Worm (Caenorhabditis elegans) whole organism, L4 larva: ENCODE results near the gene nrfl-1.
A peak's percentile ranks its signal among the peaks of the same experiment; 100 is the strongest.

ENCODE experiments used
- D1046.2 ChIP-seq: fragments of 200-800 bp; sonication (Bioruptor generic); IDR thresholded peaks from 2 replicates; pipeline ENCODE4 v1.3.6; 2022; ENCODE audit warnings: missing genetic modification characterization, missing compliant biosample characterization
- F37D6.2 ChIP-seq: sonication (generic microtip); optimal IDR thresholded peaks from 2 replicates; lab custom pipeline; 2016; ENCODE audit warnings: mild to moderate bottlenecking, missing genetic modification characterization, missing compliant biosample characterization
- R02D3.7 ChIP-seq: fragments of 150-350 bp; sonication (generic microtip); optimal IDR thresholded peaks from 3 replicates; lab custom pipeline; 2014; ENCODE audit warnings: missing biosample characterization, missing genetic modification characterization
- T20F7.1 ChIP-seq: fragments of 200-800 bp; sonication (Bioruptor generic); optimal IDR thresholded peaks from 2 replicates; lab custom pipeline; 2018; ENCODE audit warnings: mild to moderate bottlenecking, missing genetic modification characterization, missing compliant biosample characterization
- T26A8.4 ChIP-seq: fragments of 200-800 bp; sonication (Bioruptor generic); IDR thresholded peaks from 2 replicates; pipeline ENCODE4 v1.3.6; 2022; ENCODE audit warnings: missing genetic modification characterization, missing compliant biosample characterization
- Y105C5A.15 ChIP-seq: fragments of 200-800 bp; sonication (Bioruptor generic); IDR thresholded peaks from 2 replicates; pipeline ENCODE4 v1.3.6; 2022; ENCODE audit warnings: missing genetic modification characterization, missing compliant biosample characterization
- Y5F2A.4 ChIP-seq: fragments of 200-800 bp; sonication (Bioruptor generic); optimal IDR thresholded peaks from 2 replicates; lab custom pipeline; 2018; ENCODE audit warnings: mild to moderate bottlenecking, missing genetic modification characterization, missing compliant biosample characterization
- ZK546.5 ChIP-seq, 2 experiments: sonication (generic microtip); optimal IDR thresholded peaks; 2 replicates each; lab custom pipeline; 2017; ENCODE audit warnings: missing biosample characterization in 2 of 2, missing genetic modification characterization in 2 of 2
- aha-1 ChIP-seq: fragments of 150-350 bp; peaks from one replicate; lab custom pipeline; 2014; ENCODE audit warnings: missing biosample characterization, missing genetic modification characterization
- ceh-28 ChIP-seq: fragments of 150-350 bp; optimal IDR thresholded peaks from 2 replicates; lab custom pipeline; 2014; ENCODE audit warnings: missing biosample characterization, missing genetic modification reagents, missing genetic modification characterization
- ceh-82 ChIP-seq: sonication (generic microtip); optimal IDR thresholded peaks from 2 replicates; lab custom pipeline; 2017; ENCODE audit warnings: missing biosample characterization, missing genetic modification characterization
- daf-12 ChIP-seq: fragments of 150-350 bp; optimal IDR thresholded peaks from 2 replicates; lab custom pipeline; 2014; ENCODE audit warnings: missing biosample characterization, missing genetic modification reagents, missing genetic modification characterization
- daf-16 ChIP-seq, 3 experiments: sonication (generic microtip); optimal IDR thresholded peaks; 2 replicates each; lab custom pipeline; 2016 to 2017; ENCODE audit warnings: missing genetic modification characterization in 3 of 3, missing genetic modification reagents in 3 of 3, mild to moderate bottlenecking in 2 of 3, missing compliant biosample characterization in 2 of 3, missing biosample characterization in 1 of 3, moderate library complexity in 1 of 3
- dmd-8 ChIP-seq: fragments of 200-800 bp; sonication (Bioruptor generic); IDR thresholded peaks from 2 replicates; pipeline ENCODE4 v1.3.6; 2022; ENCODE audit warnings: missing genetic modification characterization, missing compliant biosample characterization
- dpl-1 ChIP-seq: fragments of 150-350 bp; optimal IDR thresholded peaks from 2 replicates; lab custom pipeline; 2014; ENCODE audit warnings: missing biosample characterization, missing genetic modification reagents, missing genetic modification characterization
- duxl-1 ChIP-seq: sonication (generic microtip); optimal IDR thresholded peaks from 2 replicates; lab custom pipeline; 2016; ENCODE audit warnings: mild to moderate bottlenecking, missing genetic modification characterization, moderate library complexity, missing compliant biosample characterization; ENCODE audit not compliant: poor library complexity
- dve-1 ChIP-seq: sonication (generic microtip); optimal IDR thresholded peaks from 2 replicates; lab custom pipeline; 2017; ENCODE audit warnings: antibody characterized with exemption, mild to moderate bottlenecking, missing genetic modification characterization, missing compliant biosample characterization; ENCODE audit not compliant: insufficient read depth
- egl-27 ChIP-seq: sonication (generic microtip); optimal IDR thresholded peaks from 3 replicates; lab custom pipeline; 2017; ENCODE audit warnings: missing biosample characterization, missing genetic modification reagents, missing genetic modification characterization
- egl-43 ChIP-seq: fragments of 200-800 bp; sonication (Bioruptor generic); IDR thresholded peaks from 2 replicates; pipeline ENCODE4 v1.3.6; 2022; ENCODE audit warnings: missing genetic modification reagents, missing genetic modification characterization, missing compliant biosample characterization
- hif-1 ChIP-seq, 2 experiments: sonication (generic microtip); optimal IDR thresholded peaks; 2 replicates each; lab custom pipeline; 2016 to 2017; ENCODE audit warnings: missing compliant biosample characterization in 2 of 2, missing genetic modification characterization in 2 of 2, missing genetic modification reagents in 2 of 2, missing genotype in 2 of 2, mild to moderate bottlenecking in 1 of 2
- hlh-30 ChIP-seq: sonication (generic microtip); optimal IDR thresholded peaks from 2 replicates; lab custom pipeline; 2017; ENCODE audit warnings: antibody characterized with exemption, mild to moderate bottlenecking, missing genetic modification characterization, missing compliant biosample characterization; ENCODE audit not compliant: insufficient read depth
- hmg-1.1 ChIP-seq: fragments of 200-800 bp; sonication (Bioruptor generic); IDR thresholded peaks from 2 replicates; pipeline ENCODE4 v1.3.6; 2022; ENCODE audit warnings: missing genetic modification reagents, missing genetic modification characterization, missing compliant biosample characterization
- jun-1 ChIP-seq: fragments of 150-350 bp; optimal IDR thresholded peaks from 2 replicates; lab custom pipeline; 2014; ENCODE audit warnings: missing biosample characterization, missing genetic modification reagents, missing genetic modification characterization
- lim-7 ChIP-seq: fragments of 200-800 bp; sonication (Bioruptor generic); IDR thresholded peaks from 2 replicates; pipeline ENCODE4 v1.3.6; 2022; ENCODE audit warnings: missing genetic modification characterization, missing compliant biosample characterization
- lin-1 ChIP-seq: fragments of 200-800 bp; sonication (Bioruptor generic); IDR thresholded peaks from 2 replicates; pipeline ENCODE4 v1.3.6; 2022; ENCODE audit warnings: missing genetic modification reagents, missing genetic modification characterization, missing compliant biosample characterization
- lin-15B ChIP-seq: fragments of 150-350 bp; sonication (generic microtip); optimal IDR thresholded peaks from 3 replicates; lab custom pipeline; 2014; ENCODE audit warnings: missing biosample characterization, missing genetic modification characterization
- lin-29 ChIP-seq: fragments of 200-800 bp; sonication (Bioruptor generic); IDR thresholded peaks from 2 replicates; pipeline ENCODE4 v1.3.6; 2022; ENCODE audit warnings: missing genetic modification reagents, missing genetic modification characterization, missing compliant biosample characterization
- lin-39 ChIP-seq: fragments of 150-350 bp; optimal IDR thresholded peaks from 2 replicates; lab custom pipeline; 2014; ENCODE audit warnings: missing biosample characterization, missing genetic modification reagents, missing genetic modification characterization
- lir-3 ChIP-seq: sonication (generic microtip); optimal IDR thresholded peaks from 2 replicates; lab custom pipeline; 2016; ENCODE audit warnings: mild to moderate bottlenecking, missing genetic modification characterization, missing compliant biosample characterization
- lsy-2 ChIP-seq, 2 experiments: fragments of 150-350 bp in 1 of 2; sonication (generic microtip) in 1 of 2; optimal IDR thresholded peaks; 2 replicates each; lab custom pipeline; 2014 to 2017; ENCODE audit warnings: missing biosample characterization in 2 of 2, missing genetic modification characterization in 2 of 2
- madf-5 ChIP-seq, 2 experiments: fragments of 200-800 bp; sonication (Bioruptor generic); IDR thresholded peaks; 2 replicates each; pipeline ENCODE4 v1.3.6; 2022; ENCODE audit warnings: missing compliant biosample characterization in 2 of 2, missing genetic modification characterization in 2 of 2
- mdt-29 ChIP-seq: fragments of 200-800 bp; sonication (Bioruptor generic); IDR thresholded peaks from 2 replicates; pipeline ENCODE4 v1.3.6; 2022; ENCODE audit warnings: missing genetic modification reagents, missing genetic modification characterization, missing compliant biosample characterization
- mes-2 ChIP-seq: sonication (generic microtip); optimal IDR thresholded peaks from 2 replicates; lab custom pipeline; 2016; ENCODE audit warnings: missing genotype, mild to moderate bottlenecking, missing genetic modification characterization, missing compliant biosample characterization; ENCODE audit not compliant: poor library complexity, severe bottlenecking
- nhr-102 ChIP-seq: sonication (generic microtip); optimal IDR thresholded peaks from 2 replicates; lab custom pipeline; 2016; ENCODE audit warnings: mild to moderate bottlenecking, missing genetic modification characterization, moderate library complexity, missing compliant biosample characterization
- nhr-25 ChIP-seq: sonication (generic microtip); optimal IDR thresholded peaks from 2 replicates; lab custom pipeline; 2017; ENCODE audit warnings: missing genetic modification characterization, mild to moderate bottlenecking, missing compliant biosample characterization, antibody characterized with exemption, moderate library complexity, borderline replicate concordance; ENCODE audit not compliant: insufficient read depth
- nhr-42 ChIP-seq: fragments of 200-800 bp; sonication (Bioruptor generic); IDR thresholded peaks from 2 replicates; pipeline ENCODE4 v1.3.6; 2022; ENCODE audit warnings: missing genetic modification characterization, missing compliant biosample characterization
- nhr-48 ChIP-seq: sonication (generic microtip); optimal IDR thresholded peaks from 2 replicates; lab custom pipeline; 2016; ENCODE audit warnings: mild to moderate bottlenecking, missing genetic modification characterization, missing compliant biosample characterization
- nhr-76 ChIP-seq: fragments of 150-350 bp; optimal IDR thresholded peaks from 2 replicates; lab custom pipeline; 2014; ENCODE audit warnings: missing biosample characterization, missing genetic modification characterization
- nhr-77 ChIP-seq: fragments of 150-350 bp; optimal IDR thresholded peaks from 2 replicates; lab custom pipeline; 2014; ENCODE audit warnings: missing biosample characterization, missing genetic modification characterization
- pha-4 ChIP-seq, 2 experiments: fragments of 150-350 bp in 1 of 2; fragments of 200-800 bp in 1 of 2; sonication (Bioruptor generic) in 1 of 2; IDR thresholded peaks in 1 of 2; optimal IDR thresholded peaks in 1 of 2; 2 replicates each; pipeline versions ENCODE4 v1.3.6 to Lab custom; 2014 to 2022; ENCODE audit warnings: missing genetic modification characterization in 2 of 2, missing genetic modification reagents in 2 of 2, missing biosample characterization in 1 of 2, missing compliant biosample characterization in 1 of 2
- php-3 ChIP-seq: fragments of 200-800 bp; sonication (Bioruptor generic); IDR thresholded peaks from 2 replicates; pipeline ENCODE4 v1.3.6; 2022; ENCODE audit warnings: missing genetic modification reagents, missing genetic modification characterization, missing compliant biosample characterization
- set-16 ChIP-seq: fragments of 200-800 bp; sonication (Bioruptor generic); IDR thresholded peaks from 2 replicates; pipeline ENCODE4 v1.3.6; 2022; ENCODE audit warnings: missing genetic modification reagents, missing genetic modification characterization, missing compliant biosample characterization
- snpc-1.2 ChIP-seq: fragments of 200-800 bp; sonication (Bioruptor generic); IDR thresholded peaks from 2 replicates; pipeline ENCODE4 v1.3.6; 2022; ENCODE audit warnings: missing genetic modification reagents, missing genetic modification characterization, missing compliant biosample characterization
- snpc-4 ChIP-seq: fragments of 150-350 bp; optimal IDR thresholded peaks from 2 replicates; lab custom pipeline; 2014; ENCODE audit warnings: missing biosample characterization, missing genetic modification characterization
- spr-3 ChIP-seq: fragments of 200-800 bp; sonication (Bioruptor generic); optimal IDR thresholded peaks from 2 replicates; lab custom pipeline; 2018; ENCODE audit warnings: mild to moderate bottlenecking, missing genetic modification characterization, missing compliant biosample characterization
- tag-97 ChIP-seq: fragments of 200-800 bp; sonication (Bioruptor generic); IDR thresholded peaks from 2 replicates; pipeline ENCODE4 v1.3.6; 2022; ENCODE audit warnings: missing genetic modification characterization, missing compliant biosample characterization
- tra-1 ChIP-seq: fragments of 200-800 bp; sonication (Bioruptor generic); IDR thresholded peaks from 2 replicates; pipeline ENCODE4 v1.3.6; 2022; ENCODE audit warnings: missing genetic modification reagents, missing genetic modification characterization, missing compliant biosample characterization
- unc-62 ChIP-seq, 3 experiments: fragments of 150-350 bp in 1 of 3; sonication (generic microtip); optimal IDR thresholded peaks in 2 of 3; peaks in 1 of 3; 1 replicate in 1 of 3; 2 replicates in 2 of 3; lab custom pipeline; 2014 to 2017; ENCODE audit warnings: missing biosample characterization in 3 of 3, missing genetic modification characterization in 3 of 3, missing genetic modification reagents in 3 of 3, missing genotype in 1 of 3
- zag-1 ChIP-seq: fragments of 150-350 bp; optimal IDR thresholded peaks from 2 replicates; lab custom pipeline; 2014; ENCODE audit warnings: missing biosample characterization, missing genetic modification characterization
- zip-11 ChIP-seq: fragments of 200-800 bp; sonication (Bioruptor generic); IDR thresholded peaks from 2 replicates; pipeline ENCODE4 v1.3.6; 2022; ENCODE audit warnings: missing genetic modification characterization, missing compliant biosample characterization

Gene nrfl-1

DNA sequence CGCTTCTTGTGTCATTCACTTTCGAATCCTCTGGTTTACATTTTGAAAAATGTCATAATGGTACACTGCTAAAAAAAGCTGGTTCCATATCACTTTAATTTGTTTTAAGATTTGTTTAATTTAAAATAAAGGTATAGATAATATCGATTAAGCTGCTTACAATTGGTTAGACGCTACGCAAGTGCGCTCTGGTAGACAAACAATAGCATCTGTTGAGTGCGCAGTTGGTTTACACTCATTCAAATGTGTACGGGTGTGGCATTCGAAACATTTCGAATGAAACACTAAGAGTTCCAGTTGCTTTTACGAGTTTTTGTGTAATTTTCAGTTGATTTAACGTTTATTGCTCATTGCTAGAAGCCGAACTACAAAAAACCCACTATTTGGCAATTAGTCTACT lies 11.4 kb upstream of the nrfl-1 start (continued):
- TF ChIP-seq ZK546.5 (tag; optimal IDR thresholded peaks at IDR 0.05; lab: Kevin White, UChicago) (no peak), duxl-1 (tag; lab: Kevin White, UChicago) (no peak), egl-43 (no peak), lin-29 (no peak), nhr-42 (GFP tag; lab: Robert Waterston, UW) (no peak), ceh-82 (no peak), zag-1 (tag; lab: Kevin White, UChicago) (no peak), set-16 (GFP tag; lab: Robert Waterston, UW) (no peak), daf-16 (GFP tag; optimal IDR thresholded peaks at IDR 0.05; lab: Kevin White, UChicago) (no peak), daf-16 (tag; optimal IDR thresholded peaks at IDR 0.05; lab: Kevin White, UChicago) (peak; percentile 34), egl-27 (tag; lab: Kevin White, UChicago) (no peak), ceh-28 (tag; lab: Kevin White, UChicago) (peak; percentile 13), dve-1 (tag; lab: Kevin White, UChicago) (peak; percentile 30), mes-2 (tag; lab: Kevin White, UChicago) (no peak), T20F7.1 (peak; percentile 33), lin-39 (tag; lab: Kevin White, UChicago) (no peak), daf-12 (tag; lab: Kevin White, UChicago) (no peak), pha-4 (GFP tag; IDR thresholded peaks at IDR 0.05; lab: Robert Waterston, UW) (no peak), pha-4 (tag; optimal IDR thresholded peaks at IDR 0.05; lab: Kevin White, UChicago) (peak; percentile 66), lin-1 (GFP tag; lab: Robert Waterston, UW) (no peak), dpl-1 (GFP tag; lab: Kevin White, UChicago) (peak; percentile 42), aha-1 (no peak), nhr-25 (tag; lab: Kevin White, UChicago) (no peak), hif-1 (tag; optimal IDR thresholded peaks at IDR 0.05; lab: Kevin White, UChicago) (no peak), hmg-1.1 (GFP tag; lab: Robert Waterston, UW) (no peak), zip-11 (GFP tag; lab: Robert Waterston, UW) (no peak), lim-7 (no peak), mdt-29 (no peak), tra-1 (GFP tag; lab: Robert Waterston, UW) (no peak), T26A8.4 (GFP tag; lab: Robert Waterston, UW) (no peak), Y5F2A.4 (GFP tag; lab: Kevin White, UChicago) (no peak), lir-3 (no peak), R02D3.7 (no peak), D1046.2 (GFP tag; lab: Robert Waterston, UW) (no peak), nhr-77 (tag; lab: Kevin White, UChicago) (no peak), nhr-76 (no peak), madf-5 (GFP tag; IDR thresholded peaks at IDR 0.05; lab: Robert Waterston, UW) (no peak), php-3 (GFP tag; lab: Robert Waterston, UW) (no peak), lin-15B (tag; lab: Kevin White, UChicago) (no peak), unc-62 (GFP tag; optimal IDR thresholded peaks at IDR 0.05 in 1 of 2; lab: Kevin White, UChicago) (no peak), unc-62 (tag; optimal IDR thresholded peaks at IDR 0.05; lab: Kevin White, UChicago) (no peak), Y105C5A.15 (GFP tag; lab: Robert Waterston, UW) (no peak), tag-97 (GFP tag; lab: Robert Waterston, UW) (no peak), nhr-48 (tag; lab: Kevin White, UChicago) (no peak), snpc-1.2 (GFP tag; lab: Robert Waterston, UW) (no peak), F37D6.2 (tag; lab: Kevin White, UChicago) (no peak), snpc-4 (tag; lab: Kevin White, UChicago) (no peak), spr-3 (GFP tag; lab: Kevin White, UChicago) (no peak), hlh-30 (tag; lab: Kevin White, UChicago) (peak; percentile 26), nhr-102 (tag; lab: Kevin White, UChicago) (no peak), jun-1 (tag; lab: Kevin White, UChicago) (no peak), dmd-8 (GFP tag; lab: Robert Waterston, UW) (no peak), lsy-2 (tag; optimal IDR thresholded peaks at IDR 0.05; lab: Kevin White, UChicago) (peak in 1 of 2 experiments; percentile 67)
